Fruit fly (Drosophila melanogaster): ENCODE results near the gene CCDC151.
A peak's percentile ranks its signal among the peaks of the same experiment; 100 is the strongest.

Gene CCDC151

dm6 chr3L:11896756-11897155 is 15.6 kb downstream of the CCDC151 start:
- TF ChIP-seq CG7101 (tag; optimal IDR thresholded peaks at IDR 0.05): no peak
- TF ChIP-seq CG7045 (GFP tag; optimal IDR thresholded peaks at IDR 0.05): peak; percentile 17

DNA sequence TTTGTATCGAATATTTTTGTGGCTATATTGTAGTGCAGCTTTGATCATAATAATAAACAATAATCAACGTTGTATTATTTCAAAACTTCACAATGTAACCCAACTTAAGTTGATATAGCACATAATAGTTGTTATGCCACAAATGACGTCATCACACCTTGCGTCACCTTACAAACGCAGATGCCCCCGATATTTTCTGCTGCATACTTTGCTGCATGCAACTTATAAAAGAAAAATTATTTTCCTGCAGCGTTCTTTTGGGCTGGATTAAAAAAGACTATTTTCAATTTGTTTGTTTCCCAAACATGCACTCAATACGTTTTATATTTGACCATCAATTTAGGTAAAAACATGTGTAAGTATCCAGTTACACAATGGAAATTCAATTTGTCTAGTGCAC is 37.0 kb downstream of the CCDC151 start:
- TF ChIP-seq CG7101 (tag; optimal IDR thresholded peaks at IDR 0.05): no peak
- no peak for TF ChIP-seq CG12768 (GFP tag; optimal IDR thresholded peaks at IDR 0.05)
- TF ChIP-seq CG11617 (GFP tag; optimal IDR thresholded peaks at IDR 0.05): no peak
- no peak for TF ChIP-seq cic (GFP tag; optimal IDR thresholded peaks at IDR 0.05)
- TF ChIP-seq Clk (GFP tag; optimal IDR thresholded peaks at IDR 0.05): no peak
- TF ChIP-seq bab1 (GFP tag; optimal IDR thresholded peaks at IDR 0.05): no peak
- no peak for TF ChIP-seq pad (GFP tag; optimal IDR thresholded peaks at IDR 0.05)
- TF ChIP-seq CG7045 (GFP tag; optimal IDR thresholded peaks at IDR 0.05): no peak
- TF ChIP-seq cnc (optimal IDR thresholded peaks at IDR 0.05): no peak
- no peak for TF ChIP-seq kay (GFP tag; ENCODE audit: borderline replicate concordance)
- TF ChIP-seq Hr96 (GFP tag; optimal IDR thresholded peaks at IDR 0.05): no peak

dm6 chr3L:11921213-11921612 is 40.0 kb downstream of the CCDC151 start, which contains the start of gene CG11588:
TSS of gene CG11588 (plus strand) at chr3L:11921513.
- no peak for TF ChIP-seq bab1 (GFP tag; optimal IDR thresholded peaks at IDR 0.05)
- no peak for TF ChIP-seq CG33017 (tag; optimal IDR thresholded peaks at IDR 0.05)
- TF ChIP-seq kay (GFP tag; ENCODE audit: borderline replicate concordance): no peak
- no peak for TF ChIP-seq CG5204 (GFP tag; optimal IDR thresholded peaks at IDR 0.05)
- TF ChIP-seq Hr96 (GFP tag; optimal IDR thresholded peaks at IDR 0.05): no peak
- TF ChIP-seq Crg-1 (GFP tag; optimal IDR thresholded peaks at IDR 0.05): no peak
- TF ChIP-seq ovo (GFP tag; optimal IDR thresholded peaks at IDR 0.05): no peak
- TF ChIP-seq CG14711 (tag; optimal IDR thresholded peaks at IDR 0.05): no peak
- no peak for TF ChIP-seq tj (GFP tag; optimal IDR thresholded peaks at IDR 0.05)
- no peak for TF ChIP-seq CG1620 (GFP tag; optimal IDR thresholded peaks at IDR 0.05)
- TF ChIP-seq CG7101 (tag; optimal IDR thresholded peaks at IDR 0.05): no peak
- no peak for TF ChIP-seq pad (GFP tag; optimal IDR thresholded peaks at IDR 0.05)
- TF ChIP-seq Mnt (GFP tag; optimal IDR thresholded peaks at IDR 0.05): no peak
- no peak for TF ChIP-seq Clk (GFP tag; optimal IDR thresholded peaks at IDR 0.05)
- TF ChIP-seq CG12768 (GFP tag; optimal IDR thresholded peaks at IDR 0.05): no peak
- TF ChIP-seq CG11617 (GFP tag; optimal IDR thresholded peaks at IDR 0.05): no peak
- no peak for TF ChIP-seq toe (GFP tag; optimal IDR thresholded peaks at IDR 0.05)
- TF ChIP-seq cic (GFP tag; optimal IDR thresholded peaks at IDR 0.05): no peak
- TF ChIP-seq CG7045 (GFP tag; optimal IDR thresholded peaks at IDR 0.05): no peak
- TF ChIP-seq cnc (optimal IDR thresholded peaks at IDR 0.05): no peak

DNA sequence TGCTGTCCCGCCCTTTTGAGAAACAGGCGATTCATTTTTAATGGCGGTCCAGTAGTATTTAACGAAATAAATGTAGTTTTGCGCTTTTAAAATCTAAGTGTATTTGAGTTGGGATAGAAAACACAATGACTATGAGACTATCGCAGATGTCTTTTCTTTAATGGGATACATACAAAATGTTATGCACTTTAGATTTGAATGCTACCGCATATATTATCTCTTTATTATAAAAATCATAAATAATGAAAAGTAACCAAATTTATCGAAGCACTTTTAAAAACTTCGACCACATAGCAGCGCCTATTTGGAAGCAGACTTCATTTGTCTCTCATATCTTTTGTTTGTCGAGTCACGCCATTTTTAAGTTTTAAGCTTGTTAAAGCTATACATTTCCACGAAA is 43.5 kb downstream of the CCDC151 start, which contains the start of gene SdhAL:
SdhAL (minus strand) TSS at position 101 of the 400 bp plus-strand sequence.
- TF ChIP-seq ovo (GFP tag; optimal IDR thresholded peaks at IDR 0.05) (no peak), kay (GFP tag; ENCODE audit: borderline replicate concordance) (peak; percentile 2)

DNA sequence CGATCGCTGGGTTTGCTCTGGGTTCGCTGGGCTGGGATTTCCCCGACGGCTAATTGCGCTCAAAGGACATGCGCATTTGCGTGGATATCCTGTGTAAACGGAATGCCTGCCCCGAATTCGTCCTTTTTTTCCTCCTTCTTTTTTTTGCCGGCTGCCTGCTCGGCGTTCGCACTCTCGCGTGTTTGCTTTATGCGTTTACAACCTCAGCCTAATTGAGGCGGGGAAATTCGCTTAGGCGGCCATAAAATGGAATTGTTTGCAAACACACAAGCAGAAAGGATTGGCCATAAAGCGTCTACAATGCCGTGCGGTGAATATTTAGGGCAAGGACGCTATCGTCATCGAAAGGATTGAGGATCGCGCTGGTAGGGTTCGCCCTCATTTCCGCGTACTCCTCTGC is 44.2 kb downstream of the CCDC151 start:
- TF ChIP-seq ovo (GFP tag; optimal IDR thresholded peaks at IDR 0.05): no peak
- TF ChIP-seq CG12768 (GFP tag; optimal IDR thresholded peaks at IDR 0.05): no peak
- no peak for TF ChIP-seq cic (GFP tag; optimal IDR thresholded peaks at IDR 0.05)
- no peak for TF ChIP-seq Clk (GFP tag; optimal IDR thresholded peaks at IDR 0.05)
- no peak for TF ChIP-seq pad (GFP tag; optimal IDR thresholded peaks at IDR 0.05)
- TF ChIP-seq Crg-1 (GFP tag; optimal IDR thresholded peaks at IDR 0.05): no peak
- no peak for TF ChIP-seq Mnt (GFP tag; optimal IDR thresholded peaks at IDR 0.05)
- no peak for TF ChIP-seq kay (GFP tag; ENCODE audit: borderline replicate concordance)
- no peak for TF ChIP-seq cnc (optimal IDR thresholded peaks at IDR 0.05)
- no peak for TF ChIP-seq CG11617 (GFP tag; optimal IDR thresholded peaks at IDR 0.05)
- no peak for TF ChIP-seq bab1 (GFP tag; optimal IDR thresholded peaks at IDR 0.05)
- no peak for TF ChIP-seq CG7101 (tag; optimal IDR thresholded peaks at IDR 0.05)
- TF ChIP-seq CG33017 (tag; optimal IDR thresholded peaks at IDR 0.05): no peak
- TF ChIP-seq tj (GFP tag; optimal IDR thresholded peaks at IDR 0.05): no peak
- no peak for TF ChIP-seq CG14711 (tag; optimal IDR thresholded peaks at IDR 0.05)
- TF ChIP-seq CG1620 (GFP tag; optimal IDR thresholded peaks at IDR 0.05): no peak
- TF ChIP-seq CG5204 (GFP tag; optimal IDR thresholded peaks at IDR 0.05): no peak
- TF ChIP-seq Hr96 (GFP tag; optimal IDR thresholded peaks at IDR 0.05): no peak
- no peak for TF ChIP-seq toe (GFP tag; optimal IDR thresholded peaks at IDR 0.05)

DNA sequence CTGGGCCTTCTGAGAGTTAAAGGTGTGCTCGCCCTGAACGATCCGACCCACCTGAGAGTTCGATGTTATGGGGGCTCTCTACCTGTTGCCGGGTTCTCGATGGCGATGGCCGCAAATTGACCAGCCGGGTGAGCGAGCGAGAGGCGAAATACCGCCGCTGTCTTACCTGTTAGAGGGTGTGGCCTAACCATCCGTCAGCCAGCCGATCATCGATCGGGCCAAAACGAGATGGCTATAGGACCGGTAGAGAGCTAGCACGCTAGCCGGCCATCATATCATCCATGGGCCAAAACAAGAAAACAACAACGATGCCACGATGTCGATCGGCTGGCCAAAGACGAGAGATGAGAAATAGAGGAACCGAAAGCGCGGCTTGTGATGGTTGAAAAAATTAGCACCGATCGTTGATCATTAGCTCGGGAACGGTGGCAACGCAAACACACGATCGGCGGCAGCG is 46.1 kb downstream of the CCDC151 start, which contains the start of gene byn:
byn (plus strand) TSS at position 407 of the 457 bp plus-strand sequence.
- no peak for TF ChIP-seq CG7045 (GFP tag; optimal IDR thresholded peaks at IDR 0.05)
- TF ChIP-seq cic (GFP tag; optimal IDR thresholded peaks at IDR 0.05): no peak
- TF ChIP-seq kay (GFP tag; ENCODE audit: borderline replicate concordance): no peak
- TF ChIP-seq toe (GFP tag; optimal IDR thresholded peaks at IDR 0.05): no peak

DNA sequence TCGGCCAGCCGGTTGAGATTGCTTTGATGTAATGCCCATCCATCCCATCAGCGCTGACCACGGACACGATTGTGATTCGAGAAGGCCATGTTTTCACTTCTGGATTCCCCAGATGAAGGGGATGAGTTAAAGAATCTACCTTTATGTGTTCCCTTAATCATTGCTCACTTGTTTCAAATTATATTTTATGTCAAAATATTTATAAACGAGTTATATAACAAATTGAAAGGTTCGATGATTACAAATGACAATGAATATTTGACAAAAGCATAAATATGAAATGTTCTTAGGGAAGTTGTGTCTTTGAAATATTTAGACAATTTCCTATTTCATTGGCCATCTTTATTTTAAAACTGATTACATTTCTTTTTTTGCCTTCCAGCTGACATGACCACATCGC is 50.4 kb downstream of the CCDC151 start:
- no peak for TF ChIP-seq Mnt (GFP tag; optimal IDR thresholded peaks at IDR 0.05)
- no peak for TF ChIP-seq CG1620 (GFP tag; optimal IDR thresholded peaks at IDR 0.05)
- TF ChIP-seq kay (GFP tag; ENCODE audit: borderline replicate concordance): no peak
- TF ChIP-seq CG5204 (GFP tag; optimal IDR thresholded peaks at IDR 0.05): no peak
- TF ChIP-seq CG33017 (tag; optimal IDR thresholded peaks at IDR 0.05): no peak
- TF ChIP-seq CG12768 (GFP tag; optimal IDR thresholded peaks at IDR 0.05): no peak
- no peak for TF ChIP-seq bab1 (GFP tag; optimal IDR thresholded peaks at IDR 0.05)
- TF ChIP-seq toe (GFP tag; optimal IDR thresholded peaks at IDR 0.05): no peak
- TF ChIP-seq CG7101 (tag; optimal IDR thresholded peaks at IDR 0.05): no peak
- TF ChIP-seq pad (GFP tag; optimal IDR thresholded peaks at IDR 0.05): no peak
- no peak for TF ChIP-seq CG14711 (tag; optimal IDR thresholded peaks at IDR 0.05)
- TF ChIP-seq Crg-1 (GFP tag; optimal IDR thresholded peaks at IDR 0.05): no peak
- no peak for TF ChIP-seq CG11617 (GFP tag; optimal IDR thresholded peaks at IDR 0.05)
- no peak for TF ChIP-seq cnc (optimal IDR thresholded peaks at IDR 0.05)
- TF ChIP-seq tj (GFP tag; optimal IDR thresholded peaks at IDR 0.05): no peak
- TF ChIP-seq CG7045 (GFP tag; optimal IDR thresholded peaks at IDR 0.05): no peak
- no peak for TF ChIP-seq cic (GFP tag; optimal IDR thresholded peaks at IDR 0.05)
